Worm (Caenorhabditis elegans): ENCODE data around the gene ZK673.2.

The ZK673.2 gene

DNA sequence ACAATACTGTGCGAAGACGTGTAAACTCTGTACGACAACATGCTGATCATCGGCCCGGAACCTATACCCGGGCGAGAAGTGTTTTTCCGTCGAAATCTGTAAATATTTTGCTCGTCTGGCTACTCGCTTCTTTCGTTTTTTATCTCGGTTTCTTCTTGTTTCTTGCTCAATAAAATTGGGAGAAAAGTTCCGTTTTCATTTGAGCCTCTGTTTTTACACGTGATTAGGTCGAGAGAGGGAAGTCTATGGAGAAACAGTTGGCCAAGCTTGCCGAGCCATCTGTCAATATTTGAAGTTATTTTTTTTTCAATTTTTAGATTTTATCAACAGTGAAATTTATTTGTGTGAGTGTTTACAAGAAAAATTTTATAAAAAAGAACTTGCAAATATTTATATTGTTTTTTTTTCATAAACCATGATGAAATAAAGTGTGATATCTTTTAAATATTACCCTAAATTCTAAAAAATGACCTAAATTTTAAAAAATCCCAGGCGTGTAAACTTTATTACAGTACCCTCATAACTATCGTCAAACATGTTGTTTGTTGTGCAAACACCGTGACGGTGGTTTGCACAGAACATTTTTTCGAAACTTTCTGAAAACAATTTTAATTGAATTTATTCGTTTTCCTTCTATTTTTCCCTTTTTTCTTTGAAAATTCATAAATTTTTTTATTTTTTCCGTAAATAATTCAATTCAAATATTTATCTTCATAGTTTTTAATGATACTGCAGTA, 2.9 kb upstream of the ZK673.2 start:
- TF ChIP-seq mdl-1 (tag; optimal IDR thresholded peaks at IDR 0.05) = peak in 1 of 2 experiments; percentile 2
- TF ChIP-seq Y116A8C.19 (tag; optimal IDR thresholded peaks at IDR 0.05; ENCODE audit: borderline replicate concordance) = no peak
- TF ChIP-seq rnt-1 (tag; optimal IDR thresholded peaks at IDR 0.05) = peak; percentile 65
- peak; percentile 5 for TF ChIP-seq skn-1 (tag; optimal IDR thresholded peaks at IDR 0.05)
- peak in 1 of 2 experiments; percentile 12 for TF ChIP-seq efl-1 (optimal IDR thresholded peaks at IDR 0.05)
- TF ChIP-seq efl-1 (GFP tag; optimal IDR thresholded peaks at IDR 0.05 in 1 of 2) = no peak
- TF ChIP-seq unc-62 (GFP tag; optimal IDR thresholded peaks at IDR 0.05) = no peak
- TF ChIP-seq ceh-63 (GFP tag; optimal IDR thresholded peaks at IDR 0.05) = no peak
- no peak for TF ChIP-seq dpl-1 (GFP tag; optimal IDR thresholded peaks at IDR 0.05)
- peak; percentile 64 for TF ChIP-seq lin-14 (GFP tag; optimal IDR thresholded peaks at IDR 0.05)
- no peak for TF ChIP-seq xbp-1 (tag; optimal IDR thresholded peaks at IDR 0.05)
- peak; percentile 49 to 51 for TF ChIP-seq lsy-2 (tag; optimal IDR thresholded peaks at IDR 0.05)
- no peak for TF ChIP-seq alr-1 (tag; optimal IDR thresholded peaks at IDR 0.05; ENCODE audit: borderline replicate concordance)
- TF ChIP-seq nhr-84 (tag; optimal IDR thresholded peaks at IDR 0.05) = no peak
- peak; percentile 1 for TF ChIP-seq C16A3.4 (tag; optimal IDR thresholded peaks at IDR 0.05)
- TF ChIP-seq efl-3 (GFP tag; optimal IDR thresholded peaks at IDR 0.05) = no peak
- peak; percentile 40 for TF ChIP-seq nhr-19 (GFP tag; conservative IDR thresholded peaks at IDR 0.05)
- no peak for TF ChIP-seq nhr-28 (tag; optimal IDR thresholded peaks at IDR 0.05)
- TF ChIP-seq F16B12.6 (tag; optimal IDR thresholded peaks at IDR 0.05) = peak; percentile 76
- peak; percentile 61 for TF ChIP-seq nhr-71 (tag; optimal IDR thresholded peaks at IDR 0.05)
- no peak for TF ChIP-seq zag-1 (tag; optimal IDR thresholded peaks at IDR 0.05)

DNA sequence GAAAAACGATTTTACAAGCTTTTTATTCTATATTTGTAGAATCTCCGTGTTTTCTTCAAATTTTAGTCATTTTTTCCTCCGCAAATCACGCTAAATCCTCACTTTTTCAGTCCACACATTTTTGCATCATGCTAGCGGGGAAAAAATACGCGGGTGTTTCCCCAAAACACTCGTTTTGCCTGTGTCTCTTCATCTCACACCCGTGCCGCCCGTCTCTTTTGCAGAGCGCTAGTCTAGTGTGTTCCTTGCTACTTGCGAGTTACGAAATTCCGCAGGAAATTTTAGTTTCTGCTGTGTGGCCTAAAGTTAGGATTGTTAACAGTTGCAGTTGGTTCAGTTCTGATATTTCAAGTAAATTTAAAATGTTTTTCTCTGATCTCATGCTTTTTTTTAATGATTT, 2.3 kb upstream of the ZK673.2 start:
- TF ChIP-seq elt-3 (tag; optimal IDR thresholded peaks at IDR 0.05) (no peak), ceh-88 (GFP tag; IDR thresholded peaks at IDR 0.05) (no peak), unc-86 (tag; optimal IDR thresholded peaks at IDR 0.05) (no peak), skn-1 (tag; optimal IDR thresholded peaks at IDR 0.05) (peak; percentile 53), efl-1 (optimal IDR thresholded peaks at IDR 0.05) (peak in 1 of 2 experiments; percentile 27), efl-1 (GFP tag; optimal IDR thresholded peaks at IDR 0.05 in 1 of 2) (peak in 1 of 2 experiments; percentile 84), mep-1 (tag; optimal IDR thresholded peaks at IDR 0.05) (peak; percentile 9), blmp-1 (tag; optimal IDR thresholded peaks at IDR 0.05) (peak; percentile 23), nhr-11 (tag; optimal IDR thresholded peaks at IDR 0.05) (peak; percentile 34), dpl-1 (GFP tag; optimal IDR thresholded peaks at IDR 0.05) (peak in 2 of 3 experiments; percentile 19 to 32), aha-1 (tag; optimal IDR thresholded peaks at IDR 0.05) (no peak), rnt-1 (tag; optimal IDR thresholded peaks at IDR 0.05) (peak; percentile 36), mdl-1 (tag; optimal IDR thresholded peaks at IDR 0.05) (peak in 1 of 2 experiments; percentile 52), F16B12.6 (tag; optimal IDR thresholded peaks at IDR 0.05) (peak; percentile 9), hpl-2 (GFP tag; optimal IDR thresholded peaks at IDR 0.05) (no peak), grh-1 (GFP tag; IDR thresholded peaks at IDR 0.05) (no peak), Y116A8C.19 (tag; optimal IDR thresholded peaks at IDR 0.05; ENCODE audit: borderline replicate concordance) (no peak), lin-35 (GFP tag; optimal IDR thresholded peaks at IDR 0.05) (peak; percentile 1 to 23), lsy-2 (tag; optimal IDR thresholded peaks at IDR 0.05) (no peak), ztf-4 (tag; optimal IDR thresholded peaks at IDR 0.05) (no peak), zip-4 (GFP tag; optimal IDR thresholded peaks at IDR 0.05) (peak; percentile 28), unc-62 (GFP tag; optimal IDR thresholded peaks at IDR 0.05) (no peak), lin-13 (GFP tag; optimal IDR thresholded peaks at IDR 0.05) (peak; percentile 29), lin-14 (GFP tag; optimal IDR thresholded peaks at IDR 0.05) (peak; percentile 73), snpc-4 (tag; optimal IDR thresholded peaks at IDR 0.05) (no peak), nhr-19 (GFP tag; conservative IDR thresholded peaks at IDR 0.05) (no peak), tbx-2 (tag; optimal IDR thresholded peaks at IDR 0.05) (no peak), fkh-8 (tag; optimal IDR thresholded peaks at IDR 0.05) (peak; percentile 13), nhr-20 (tag; optimal IDR thresholded peaks at IDR 0.05) (peak; percentile 35), tlp-1 (tag; optimal IDR thresholded peaks at IDR 0.05) (no peak), xbp-1 (tag; optimal IDR thresholded peaks at IDR 0.05) (no peak), zag-1 (tag; optimal IDR thresholded peaks at IDR 0.05) (no peak), ceh-82 (tag; optimal IDR thresholded peaks at IDR 0.05) (peak in 2 of 3 experiments; percentile 3 to 73), unc-130 (tag; optimal IDR thresholded peaks at IDR 0.05) (peak; percentile 52)
